Worm (Caenorhabditis elegans): ENCODE measurements around the gene F21A3.4.

DNA sequence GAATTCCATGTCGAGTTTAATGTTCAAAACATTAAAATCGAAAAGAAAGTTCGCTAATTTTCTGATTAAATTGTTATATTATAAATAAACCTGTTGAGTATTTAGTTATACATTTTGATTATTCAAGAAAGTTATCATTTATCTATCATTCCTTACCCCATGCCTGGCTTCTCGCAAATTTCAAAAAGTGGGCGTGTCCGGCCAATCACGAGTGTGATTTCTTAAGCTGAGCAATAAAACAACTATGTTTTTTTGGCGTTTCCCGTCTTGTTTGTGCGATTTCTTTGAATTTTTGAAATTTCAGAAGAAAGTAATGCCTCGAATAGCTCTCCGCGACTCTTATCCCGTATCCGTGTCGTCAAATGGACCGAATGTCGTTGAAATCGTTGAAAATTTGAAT lies 36.2 kb downstream of the F21A3.4 start, which contains the start of gene fbxa-94:
- TF ChIP-seq sdz-38 (tag; optimal IDR thresholded peaks at IDR 0.05): no peak
- TF ChIP-seq cebp-1 (GFP tag; IDR thresholded peaks at IDR 0.05): no peak
- TF ChIP-seq cebp-1 (tag; optimal IDR thresholded peaks at IDR 0.05): no peak
- no peak for TF ChIP-seq unc-62 (GFP tag; optimal IDR thresholded peaks at IDR 0.05)
- TF ChIP-seq snpc-4 (GFP tag; optimal IDR thresholded peaks at IDR 0.05): no peak
- no peak for TF ChIP-seq snpc-4 (tag; optimal IDR thresholded peaks at IDR 0.05)
